Fruit fly (Drosophila melanogaster) whole organism, embryonic: Measurements from ENCODE around the gene kairos.
A peak's percentile ranks its signal among the peaks of the same experiment; 100 is the strongest.

ENCODE experiments used
- Awh ChIP-seq: fragments of 200-800 bp; sonication (Bioruptor generic); IDR thresholded peaks from 2 replicates; pipeline ENCODE4, ENCODE4 v1.3.6; 2022; ENCODE audit warnings: missing biosample characterization, missing genetic modification characterization
- CG10565 ChIP-seq: fragments of 200-800 bp; sonication (Bioruptor generic); optimal IDR thresholded peaks from 3 replicates; lab custom pipeline; 2016; ENCODE audit warnings: missing biosample characterization, mild to moderate bottlenecking, missing genetic modification characterization
- CG11456 ChIP-seq: fragments of 200-800 bp; sonication (Bioruptor generic); IDR thresholded peaks from 3 replicates; pipeline ENCODE4 v1.3.6; 2022; ENCODE audit warnings: missing biosample characterization, missing genetic modification characterization
- CG11696 ChIP-seq: fragments of 200-800 bp; sonication (Bioruptor generic); IDR thresholded peaks from 2 replicates; pipeline ENCODE4 v1.3.6; 2022; ENCODE audit warnings: missing biosample characterization, missing genetic modification characterization
- CG11723 ChIP-seq: fragments of 200-800 bp; sonication (Bioruptor generic); optimal IDR thresholded peaks from 2 replicates; lab custom pipeline; 2017; ENCODE audit warnings: missing biosample characterization, mild to moderate bottlenecking, missing genetic modification characterization
- CG12744 ChIP-seq: fragments of 200-800 bp; sonication (Bioruptor generic); optimal IDR thresholded peaks from 2 replicates; lab custom pipeline; 2016; ENCODE audit warnings: missing biosample characterization, missing genetic modification characterization
- CG14965 ChIP-seq: fragments of 200-800 bp; sonication (Bioruptor generic); optimal IDR thresholded peaks from 2 replicates; lab custom pipeline; 2016; ENCODE audit warnings: missing biosample characterization, missing genetic modification characterization, borderline replicate concordance
- CG15479 ChIP-seq: fragments of 200-800 bp; sonication (Bioruptor generic); optimal IDR thresholded peaks from 3 replicates; lab custom pipeline; 2019; ENCODE audit warnings: missing biosample characterization, mild to moderate bottlenecking, missing genetic modification characterization, moderate library complexity
- CG15696 ChIP-seq: fragments of 200-800 bp; sonication (Bioruptor generic); optimal IDR thresholded peaks from 2 replicates; lab custom pipeline; 2019; ENCODE audit warnings: missing biosample characterization, mild to moderate bottlenecking, missing genetic modification characterization, moderate library complexity
- CG16813 ChIP-seq: fragments of 200-800 bp; sonication (Bioruptor generic); IDR thresholded peaks from 3 replicates; pipeline ENCODE4 v1.3.6; 2022; ENCODE audit warnings: missing biosample characterization, missing genetic modification characterization; ENCODE audit not compliant: partially characterized antibody
- CG17912 ChIP-seq: fragments of 200-800 bp; sonication (Bioruptor generic); optimal IDR thresholded peaks from 2 replicates; lab custom pipeline; 2018; ENCODE audit warnings: missing biosample characterization, mild to moderate bottlenecking, missing genetic modification characterization
- CG3838 ChIP-seq: fragments of 200-800 bp; sonication (Bioruptor generic); optimal IDR thresholded peaks from 3 replicates; lab custom pipeline; 2016; ENCODE audit warnings: missing biosample characterization, missing genetic modification characterization
- CG4404 ChIP-seq: fragments of 200-800 bp; sonication (Bioruptor generic); IDR thresholded peaks from 2 replicates; pipeline ENCODE4 v1.3.6; 2022; ENCODE audit warnings: missing biosample characterization, missing genetic modification characterization
- CG6683 ChIP-seq: fragments of 200-800 bp; sonication (Bioruptor generic); optimal IDR thresholded peaks from 2 replicates; lab custom pipeline; 2017; ENCODE audit warnings: missing biosample characterization, mild to moderate bottlenecking, missing genetic modification characterization, missing genetic modification reagents
- CG6689 ChIP-seq: fragments of 200-800 bp; sonication (Bioruptor generic); IDR thresholded peaks from 2 replicates; pipeline ENCODE4 v1.3.6; 2022; ENCODE audit warnings: missing biosample characterization, missing genetic modification characterization
- CG7839 ChIP-seq: fragments of 200-800 bp; sonication (Bioruptor generic); optimal IDR thresholded peaks from 3 replicates; lab custom pipeline; 2018; ENCODE audit warnings: missing biosample characterization, mild to moderate bottlenecking, missing genetic modification characterization, moderate library complexity
- CG9727 ChIP-seq: fragments of 200-800 bp; sonication (Bioruptor generic); optimal IDR thresholded peaks from 3 replicates; lab custom pipeline; 2017; ENCODE audit warnings: missing biosample characterization, mild to moderate bottlenecking, missing genetic modification characterization
- Camta ChIP-seq: fragments of 200-800 bp; sonication (Bioruptor generic); optimal IDR thresholded peaks from 2 replicates; lab custom pipeline; 2016; ENCODE audit warnings: missing biosample characterization, missing genetic modification characterization
- Dip2 ChIP-seq: fragments of 200-800 bp; sonication (Bioruptor generic); IDR thresholded peaks from 2 replicates; pipeline ENCODE4 v1.3.6; 2022; ENCODE audit warnings: missing biosample characterization, missing genetic modification characterization
- ERR ChIP-seq: fragments of 200-800 bp; sonication (Bioruptor generic); optimal IDR thresholded peaks from 2 replicates; lab custom pipeline; 2016; ENCODE audit warnings: missing biosample characterization, missing genetic modification characterization
- Fer2 ChIP-seq: fragments of 200-800 bp; sonication (Bioruptor generic); optimal IDR thresholded peaks from 2 replicates; lab custom pipeline; 2018; ENCODE audit warnings: missing biosample characterization, mild to moderate bottlenecking, missing genetic modification characterization, moderate library complexity
- HLH3B ChIP-seq: fragments of 200-800 bp; sonication (Bioruptor generic); IDR thresholded peaks from 2 replicates; pipeline ENCODE4 v1.3.6; 2022; ENCODE audit warnings: missing biosample characterization, missing genetic modification characterization
- HLH54F ChIP-seq: fragments of 200-800 bp; sonication (Bioruptor generic); optimal IDR thresholded peaks from 3 replicates; lab custom pipeline; 2016; ENCODE audit warnings: missing biosample characterization, missing genetic modification characterization
- HmgD ChIP-seq: fragments of 200-800 bp; sonication (Bioruptor generic); optimal IDR thresholded peaks from 3 replicates; lab custom pipeline; 2016; ENCODE audit warnings: missing biosample characterization, missing genetic modification characterization
- MTF-1 ChIP-seq: fragments of 200-800 bp; sonication (Bioruptor generic); optimal IDR thresholded peaks from 2 replicates; lab custom pipeline; 2018; ENCODE audit warnings: missing biosample characterization, mild to moderate bottlenecking, missing genetic modification characterization, borderline replicate concordance
- Neu2 ChIP-seq: fragments of 200-800 bp; sonication (Bioruptor generic); optimal IDR thresholded peaks from 3 replicates; lab custom pipeline; 2016; ENCODE audit warnings: missing biosample characterization, missing genetic modification characterization, borderline replicate concordance
- Oli ChIP-seq: fragments of 200-800 bp; sonication (Bioruptor generic); optimal IDR thresholded peaks from 2 replicates; lab custom pipeline; 2018; ENCODE audit warnings: missing biosample characterization, mild to moderate bottlenecking, missing genetic modification characterization, moderate library complexity
- Pdp1 ChIP-seq, 2 experiments: fragments of 200-800 bp; sonication (Bioruptor generic); optimal IDR thresholded peaks; 3 replicates each; lab custom pipeline; 2016; ENCODE audit warnings: missing biosample characterization in 2 of 2, missing genetic modification characterization in 2 of 2, mild to moderate bottlenecking in 1 of 2, moderate library complexity in 1 of 2
- Rfx ChIP-seq: fragments of 200-800 bp; sonication (Bioruptor generic); IDR thresholded peaks from 2 replicates; pipeline ENCODE4 v1.3.6; 2022; ENCODE audit warnings: missing biosample characterization, missing genetic modification characterization
- Sox102F ChIP-seq: fragments of 200-800 bp; sonication (Bioruptor generic); optimal IDR thresholded peaks from 2 replicates; lab custom pipeline; 2018; ENCODE audit warnings: missing biosample characterization, mild to moderate bottlenecking, missing genetic modification characterization, moderate library complexity
- TFAM ChIP-seq: fragments of 200-800 bp; sonication (Bioruptor generic); optimal IDR thresholded peaks from 2 replicates; lab custom pipeline; 2017; ENCODE audit warnings: missing biosample characterization, missing genetic modification characterization, inconsistent platforms
- Xrp1 ChIP-seq: fragments of 200-800 bp; sonication (Bioruptor generic); IDR thresholded peaks from 2 replicates; pipeline ENCODE4 v1.3.6; 2022; ENCODE audit warnings: missing biosample characterization, missing genetic modification characterization
- chinmo ChIP-seq: fragments of 200-800 bp; sonication (Bioruptor generic); IDR thresholded peaks from 4 replicates; pipeline ENCODE4 v1.3.6; 2022; ENCODE audit warnings: missing biosample characterization, missing genetic modification characterization; ENCODE audit not compliant: partially characterized antibody
- crol ChIP-seq: fragments of 200-800 bp; sonication (Bioruptor generic); IDR thresholded peaks from 2 replicates; pipeline ENCODE4 v1.3.6; 2022; ENCODE audit warnings: missing biosample characterization, missing genetic modification characterization
- en ChIP-seq: fragments of 200-800 bp; sonication (Bioruptor generic); optimal IDR thresholded peaks from 2 replicates; lab custom pipeline; 2016; ENCODE audit warnings: missing biosample characterization, missing genetic modification characterization
- esg ChIP-seq: fragments of 200-800 bp; sonication (Bioruptor generic); conservative IDR thresholded peaks from 2 replicates; pipeline ENCODE4 v1.3.6; 2022; ENCODE audit warnings: missing biosample characterization, missing genetic modification characterization
- jumu ChIP-seq: fragments of 200-800 bp; sonication (Bioruptor generic); optimal IDR thresholded peaks from 3 replicates; lab custom pipeline; 2016; ENCODE audit warnings: missing biosample characterization, missing genetic modification characterization
- lab ChIP-seq: fragments of 200-800 bp; sonication (Bioruptor generic); optimal IDR thresholded peaks from 3 replicates; lab custom pipeline; 2017; ENCODE audit warnings: missing biosample characterization, missing genetic modification characterization, mild to moderate bottlenecking, moderate library complexity, missing genetic modification reagents
- lmd ChIP-seq: fragments of 200-800 bp; sonication (Bioruptor generic); IDR thresholded peaks from 2 replicates; pipeline ENCODE4 v1.3.6; 2022; ENCODE audit warnings: missing biosample characterization, missing genetic modification characterization
- lov ChIP-seq, 2 experiments: fragments of 200-800 bp in 1 of 2; fragments of >200 bp in 1 of 2; sonication (Bioruptor generic) in 1 of 2; IDR thresholded peaks in 1 of 2; optimal IDR thresholded peaks in 1 of 2; 2 replicates in 1 of 2; 3 replicates in 1 of 2; pipeline versions ENCODE4 v1.3.6 to Lab custom; 2017 to 2022; ENCODE audit warnings: missing biosample characterization in 1 of 2, missing genetic modification characterization in 1 of 2
- luna ChIP-seq: fragments of 200-800 bp; sonication (Bioruptor generic); optimal IDR thresholded peaks from 2 replicates; lab custom pipeline; 2016; ENCODE audit warnings: missing biosample characterization, missing genetic modification characterization
- nerfin-1 ChIP-seq: fragments of 200-800 bp; sonication (Bioruptor generic); optimal IDR thresholded peaks from 3 replicates; lab custom pipeline; 2019; ENCODE audit warnings: missing biosample characterization, mild to moderate bottlenecking, missing genetic modification characterization, moderate library complexity
- ro ChIP-seq: fragments of 200-800 bp; sonication (Bioruptor generic); IDR thresholded peaks from 2 replicates; pipeline ENCODE4 v1.3.6; 2022; ENCODE audit warnings: missing biosample characterization, missing genetic modification characterization
- slou ChIP-seq: fragments of 200-800 bp; sonication (Bioruptor generic); optimal IDR thresholded peaks from 3 replicates; lab custom pipeline; 2016; ENCODE audit warnings: missing biosample characterization, missing genetic modification characterization
- tap ChIP-seq: fragments of 200-800 bp; optimal IDR thresholded peaks from 3 replicates; lab custom pipeline; 2019; ENCODE audit warnings: missing biosample characterization, mild to moderate bottlenecking, missing genetic modification characterization, moderate library complexity
- trh ChIP-seq: fragments of 200-800 bp; sonication (Bioruptor generic); optimal IDR thresholded peaks from 2 replicates; lab custom pipeline; 2016; ENCODE audit warnings: missing biosample characterization, missing genetic modification characterization
- ttk ChIP-seq: fragments of 200-800 bp; sonication (Bioruptor generic); IDR thresholded peaks from 2 replicates; pipeline ENCODE4 v2.1.2; 2022; ENCODE audit warnings: missing biosample characterization, missing genetic modification characterization
- vvl ChIP-seq: fragments of 200-800 bp; sonication (Bioruptor generic); IDR thresholded peaks from 2 replicates; pipeline ENCODE4 v1.3.6; 2022; ENCODE audit warnings: missing biosample characterization, missing genetic modification characterization

The kairos gene

dm6 chrX:18363423-18363822 is 7.4 kb upstream of the kairos start (continued):
- no peak for TF ChIP-seq tap (tag; lab: Kevin White, UChicago)
- peak in 1 of 2 experiments; percentile 80 for TF ChIP-seq Pdp1 (GFP tag; optimal IDR thresholded peaks at IDR 0.05; lab: Kevin White, UChicago)
- TF ChIP-seq CG17912 (GFP tag; lab: Kevin White, UChicago), result peak; percentile 1
- peak; percentile 56 for TF ChIP-seq MTF-1 (GFP tag; lab: Kevin White, UChicago)
- no peak for TF ChIP-seq CG3838 (GFP tag; lab: Kevin White, UChicago)
- TF ChIP-seq Sox102F, result no peak
- 0 out of 2 replicates have a peak, but pooled peaks have one; percentile 13 for TF ChIP-seq Awh (GFP tag; lab: Robert Waterston, UW)
- TF ChIP-seq lov (optimal IDR thresholded peaks at IDR 0.05; lab: Kevin White, UChicago), result no peak
- TF ChIP-seq lov (GFP tag; IDR thresholded peaks at IDR 0.05; lab: Robert Waterston, UW), result 0 out of 3 replicates have a peak, but pooled peaks have one; percentile 29
- no peak for TF ChIP-seq ro (GFP tag; lab: Robert Waterston, UW)
- peak; percentile 13; the same call in 1 of the 2 replicates for TF ChIP-seq vvl (GFP tag; lab: Robert Waterston, UW)

DNA sequence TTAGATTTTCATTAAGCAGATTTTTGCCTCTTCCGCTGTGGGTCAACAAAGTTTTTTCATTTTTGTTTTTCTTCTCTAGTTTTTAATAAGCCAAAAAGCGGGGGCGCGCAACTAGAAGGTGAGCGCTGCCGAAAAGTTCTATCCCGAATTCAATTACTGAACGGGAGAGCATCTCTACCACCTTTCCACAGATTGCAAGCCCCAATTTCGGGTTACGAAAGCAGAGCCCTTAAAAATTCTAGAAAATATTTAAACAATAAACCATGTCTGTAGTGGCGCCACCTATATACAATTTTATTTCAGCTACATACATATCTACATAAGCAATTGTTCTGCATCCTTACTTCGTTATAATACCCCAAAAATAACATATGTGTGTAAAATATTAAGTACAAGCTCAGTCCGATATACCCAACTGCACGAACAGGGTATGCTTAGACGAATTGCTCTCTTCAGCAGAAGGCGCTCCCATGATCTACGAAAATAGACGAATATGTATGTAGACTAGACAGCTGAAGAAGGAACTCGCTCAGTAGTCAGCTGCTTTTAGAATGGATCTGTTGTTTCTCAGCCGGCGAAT is 2.5 kb upstream of the kairos start, which contains the start of gene CG6106:
CG6106 (plus strand) TSS at position 530 of the 580 bp plus-strand sequence.
- TF ChIP-seq CG11723 (GFP tag; lab: Kevin White, UChicago) (no peak), HLH54F (GFP tag; lab: Kevin White, UChicago) (no peak), CG16813 (no peak), trh (GFP tag; lab: Kevin White, UChicago) (no peak), Xrp1 (GFP tag; lab: Robert Waterston, UW) (peak; percentile 18; the same call in 1 of the 2 replicates), CG9727 (GFP tag; lab: Kevin White, UChicago) (no peak), Camta (no peak), CG10565 (GFP tag; lab: Kevin White, UChicago) (no peak), nerfin-1 (tag; lab: Kevin White, UChicago) (no peak), esg (GFP tag; lab: Robert Waterston, UW) (no peak), CG11696 (GFP tag; lab: Robert Waterston, UW) (no peak), CG7839 (tag; lab: Kevin White, UChicago) (peak; percentile 45), HmgD (GFP tag; lab: Kevin White, UChicago) (no peak), CG14965 (no peak), lmd (GFP tag; lab: Robert Waterston, UW) (peak; percentile 34; the same call in 1 of the 2 replicates), Dip2 (no peak), Oli (tag; lab: Kevin White, UChicago) (no peak), CG12744 (no peak), CG17912 (GFP tag; lab: Kevin White, UChicago) (no peak), TFAM (GFP tag; lab: Kevin White, UChicago) (no peak), Rfx (no peak), CG15696 (tag; lab: Kevin White, UChicago) (no peak), CG4404 (GFP tag; lab: Robert Waterston, UW) (no peak), lab (peak; percentile 2), CG15479 (no peak), slou (GFP tag; lab: Kevin White, UChicago) (no peak), ERR (GFP tag; lab: Kevin White, UChicago) (no peak), CG6683 (GFP tag; lab: Kevin White, UChicago) (no peak), jumu (no peak), luna (no peak), ttk (GFP tag; lab: Robert Waterston, UW) (no peak), crol (GFP tag; lab: Robert Waterston, UW) (no peak), chinmo (GFP tag; lab: Robert Waterston, UW) (no peak), en (GFP tag; lab: Kevin White, UChicago) (no peak), Neu2 (GFP tag; lab: Kevin White, UChicago) (no peak), Fer2 (tag; lab: Kevin White, UChicago) (no peak), CG11456 (GFP tag; lab: Robert Waterston, UW) (no peak), CG6689 (GFP tag; lab: Robert Waterston, UW) (0 out of 2 replicates have a peak, but pooled peaks have one; percentile 21), HLH3B (GFP tag; lab: Robert Waterston, UW) (peak; percentile 34; the same call in 1 of the 2 replicates)
